Worm (Caenorhabditis elegans) whole organism, L4 larva: ENCODE data around the gene srxa-18.

Experiments
- D1046.2 ChIP-seq: fragments of 200-800 bp; sonication (Bioruptor generic); IDR thresholded peaks from 2 replicates; pipeline ENCODE4 v1.3.6; 2022; ENCODE audit warnings: missing genetic modification characterization, missing compliant biosample characterization
- F37D6.2 ChIP-seq: sonication (generic microtip); optimal IDR thresholded peaks from 2 replicates; lab custom pipeline; 2016; ENCODE audit warnings: mild to moderate bottlenecking, missing genetic modification characterization, missing compliant biosample characterization
- R02D3.7 ChIP-seq: fragments of 150-350 bp; sonication (generic microtip); optimal IDR thresholded peaks from 3 replicates; lab custom pipeline; 2014; ENCODE audit warnings: missing biosample characterization, missing genetic modification characterization
- T20F7.1 ChIP-seq: fragments of 200-800 bp; sonication (Bioruptor generic); optimal IDR thresholded peaks from 2 replicates; lab custom pipeline; 2018; ENCODE audit warnings: mild to moderate bottlenecking, missing genetic modification characterization, missing compliant biosample characterization
- T26A8.4 ChIP-seq: fragments of 200-800 bp; sonication (Bioruptor generic); IDR thresholded peaks from 2 replicates; pipeline ENCODE4 v1.3.6; 2022; ENCODE audit warnings: missing genetic modification characterization, missing compliant biosample characterization
- Y48G9A.11 ChIP-seq: fragments of 200-800 bp; sonication (Bioruptor generic); IDR thresholded peaks from 2 replicates; pipeline ENCODE4 v1.3.6; 2022; ENCODE audit warnings: missing genetic modification reagents, missing genetic modification characterization, missing compliant biosample characterization
- ZK546.5 ChIP-seq, 2 experiments: sonication (generic microtip); optimal IDR thresholded peaks; 2 replicates each; lab custom pipeline; 2017; ENCODE audit warnings: missing biosample characterization in 2 of 2, missing genetic modification characterization in 2 of 2
- ces-1 ChIP-seq: fragments of 150-350 bp; sonication (generic microtip); optimal IDR thresholded peaks from 4 replicates; lab custom pipeline; 2014; ENCODE audit warnings: missing biosample characterization, missing genetic modification reagents, missing genetic modification characterization
- cey-2 ChIP-seq: sonication (generic microtip); optimal IDR thresholded peaks from 3 replicates; lab custom pipeline; 2017; ENCODE audit warnings: missing genetic modification characterization, mild to moderate bottlenecking, missing compliant biosample characterization, antibody characterized with exemption, borderline replicate concordance; ENCODE audit not compliant: insufficient read depth
- daf-12 ChIP-seq: fragments of 150-350 bp; optimal IDR thresholded peaks from 2 replicates; lab custom pipeline; 2014; ENCODE audit warnings: missing biosample characterization, missing genetic modification reagents, missing genetic modification characterization
- daf-16 ChIP-seq, 3 experiments: sonication (generic microtip); optimal IDR thresholded peaks; 2 replicates each; lab custom pipeline; 2016 to 2017; ENCODE audit warnings: missing genetic modification characterization in 3 of 3, missing genetic modification reagents in 3 of 3, mild to moderate bottlenecking in 2 of 3, missing compliant biosample characterization in 2 of 3, missing biosample characterization in 1 of 3, moderate library complexity in 1 of 3
- dmd-6 ChIP-seq: fragments of 200-800 bp; sonication (Bioruptor generic); IDR thresholded peaks from 2 replicates; pipeline ENCODE4 v1.3.6; 2022; ENCODE audit warnings: missing genetic modification reagents, missing genetic modification characterization, missing compliant biosample characterization
- dmd-8 ChIP-seq: fragments of 200-800 bp; sonication (Bioruptor generic); IDR thresholded peaks from 2 replicates; pipeline ENCODE4 v1.3.6; 2022; ENCODE audit warnings: missing genetic modification characterization, missing compliant biosample characterization
- dve-1 ChIP-seq: sonication (generic microtip); optimal IDR thresholded peaks from 2 replicates; lab custom pipeline; 2017; ENCODE audit warnings: antibody characterized with exemption, mild to moderate bottlenecking, missing genetic modification characterization, missing compliant biosample characterization; ENCODE audit not compliant: insufficient read depth
- egl-27 ChIP-seq: sonication (generic microtip); optimal IDR thresholded peaks from 3 replicates; lab custom pipeline; 2017; ENCODE audit warnings: missing biosample characterization, missing genetic modification reagents, missing genetic modification characterization
- fos-1 ChIP-seq: fragments of 150-350 bp; optimal IDR thresholded peaks from 2 replicates; lab custom pipeline; 2014; ENCODE audit warnings: missing biosample characterization, missing genetic modification characterization
- hlh-11 ChIP-seq: fragments of 200-800 bp; sonication (Bioruptor generic); optimal IDR thresholded peaks from 2 replicates; lab custom pipeline; 2018; ENCODE audit warnings: mild to moderate bottlenecking, missing genetic modification characterization, missing compliant biosample characterization
- hlh-30 ChIP-seq: sonication (generic microtip); optimal IDR thresholded peaks from 2 replicates; lab custom pipeline; 2017; ENCODE audit warnings: antibody characterized with exemption, mild to moderate bottlenecking, missing genetic modification characterization, missing compliant biosample characterization; ENCODE audit not compliant: insufficient read depth
- hmg-1.1 ChIP-seq: fragments of 200-800 bp; sonication (Bioruptor generic); IDR thresholded peaks from 2 replicates; pipeline ENCODE4 v1.3.6; 2022; ENCODE audit warnings: missing genetic modification reagents, missing genetic modification characterization, missing compliant biosample characterization
- jun-1 ChIP-seq: fragments of 150-350 bp; optimal IDR thresholded peaks from 2 replicates; lab custom pipeline; 2014; ENCODE audit warnings: missing biosample characterization, missing genetic modification reagents, missing genetic modification characterization
- lin-13 ChIP-seq: fragments of 150-350 bp; optimal IDR thresholded peaks from 2 replicates; lab custom pipeline; 2014; ENCODE audit warnings: missing biosample characterization, missing genetic modification reagents, missing genetic modification characterization
- lin-38 ChIP-seq: fragments of 200-800 bp; sonication (Bioruptor generic); IDR thresholded peaks from 2 replicates; pipeline ENCODE4 v1.3.6; 2022; ENCODE audit warnings: missing genetic modification reagents, missing genetic modification characterization, missing compliant biosample characterization
- lin-39 ChIP-seq: fragments of 150-350 bp; optimal IDR thresholded peaks from 2 replicates; lab custom pipeline; 2014; ENCODE audit warnings: missing biosample characterization, missing genetic modification reagents, missing genetic modification characterization
- lir-3 ChIP-seq: sonication (generic microtip); optimal IDR thresholded peaks from 2 replicates; lab custom pipeline; 2016; ENCODE audit warnings: mild to moderate bottlenecking, missing genetic modification characterization, missing compliant biosample characterization
- lsy-2 ChIP-seq, 2 experiments: fragments of 150-350 bp in 1 of 2; sonication (generic microtip) in 1 of 2; optimal IDR thresholded peaks; 2 replicates each; lab custom pipeline; 2014 to 2017; ENCODE audit warnings: missing biosample characterization in 2 of 2, missing genetic modification characterization in 2 of 2
- madf-5 ChIP-seq, 2 experiments: fragments of 200-800 bp; sonication (Bioruptor generic); IDR thresholded peaks; 2 replicates each; pipeline ENCODE4 v1.3.6; 2022; ENCODE audit warnings: missing compliant biosample characterization in 2 of 2, missing genetic modification characterization in 2 of 2
- mdl-1 ChIP-seq, 2 experiments: fragments of 150-350 bp in 1 of 2; sonication (generic microtip) in 1 of 2; optimal IDR thresholded peaks; 2 replicates each; lab custom pipeline; 2014 to 2017; ENCODE audit warnings: missing biosample characterization in 2 of 2, missing genetic modification characterization in 2 of 2
- mxl-3 ChIP-seq: fragments of 200-800 bp; sonication (Bioruptor generic); optimal IDR thresholded peaks from 2 replicates; lab custom pipeline; 2018; ENCODE audit warnings: mild to moderate bottlenecking, missing genetic modification characterization, missing compliant biosample characterization
- nhr-10 ChIP-seq: fragments of 150-350 bp; optimal IDR thresholded peaks from 2 replicates; lab custom pipeline; 2014; ENCODE audit warnings: missing biosample characterization, missing genetic modification characterization
- nhr-102 ChIP-seq: sonication (generic microtip); optimal IDR thresholded peaks from 2 replicates; lab custom pipeline; 2016; ENCODE audit warnings: mild to moderate bottlenecking, missing genetic modification characterization, moderate library complexity, missing compliant biosample characterization
- nhr-11 ChIP-seq: fragments of 150-350 bp; optimal IDR thresholded peaks from 2 replicates; lab custom pipeline; 2014; ENCODE audit warnings: missing biosample characterization, missing genetic modification characterization
- nhr-237 ChIP-seq: sonication (generic microtip); optimal IDR thresholded peaks from 2 replicates; lab custom pipeline; 2017; ENCODE audit warnings: missing biosample characterization, missing genetic modification characterization
- nhr-28 ChIP-seq: fragments of 150-350 bp; optimal IDR thresholded peaks from 2 replicates; lab custom pipeline; 2014; ENCODE audit warnings: missing biosample characterization, missing genetic modification characterization
- nhr-41 ChIP-seq: fragments of 200-800 bp; sonication (Bioruptor generic); IDR thresholded peaks from 2 replicates; pipeline ENCODE4 v1.3.6; 2022; ENCODE audit warnings: missing genetic modification reagents, missing genetic modification characterization, missing compliant biosample characterization
- nhr-42 ChIP-seq: fragments of 200-800 bp; sonication (Bioruptor generic); IDR thresholded peaks from 2 replicates; pipeline ENCODE4 v1.3.6; 2022; ENCODE audit warnings: missing genetic modification characterization, missing compliant biosample characterization
- nhr-48 ChIP-seq: sonication (generic microtip); optimal IDR thresholded peaks from 2 replicates; lab custom pipeline; 2016; ENCODE audit warnings: mild to moderate bottlenecking, missing genetic modification characterization, missing compliant biosample characterization
- nhr-77 ChIP-seq: fragments of 150-350 bp; optimal IDR thresholded peaks from 2 replicates; lab custom pipeline; 2014; ENCODE audit warnings: missing biosample characterization, missing genetic modification characterization
- php-3 ChIP-seq: fragments of 200-800 bp; sonication (Bioruptor generic); IDR thresholded peaks from 2 replicates; pipeline ENCODE4 v1.3.6; 2022; ENCODE audit warnings: missing genetic modification reagents, missing genetic modification characterization, missing compliant biosample characterization
- pqm-1 ChIP-seq: sonication (generic microtip); optimal IDR thresholded peaks from 2 replicates; lab custom pipeline; 2017; ENCODE audit warnings: missing biosample characterization, missing genetic modification characterization
- saeg-2 ChIP-seq: fragments of 200-800 bp; sonication (Bioruptor generic); IDR thresholded peaks from 2 replicates; pipeline ENCODE4 v1.3.6; 2022; ENCODE audit warnings: missing genetic modification reagents, missing genetic modification characterization, missing compliant biosample characterization
- set-16 ChIP-seq: fragments of 200-800 bp; sonication (Bioruptor generic); IDR thresholded peaks from 2 replicates; pipeline ENCODE4 v1.3.6; 2022; ENCODE audit warnings: missing genetic modification reagents, missing genetic modification characterization, missing compliant biosample characterization
- skn-1 ChIP-seq: fragments of 150-350 bp; optimal IDR thresholded peaks from 2 replicates; lab custom pipeline; 2014; ENCODE audit warnings: missing biosample characterization, missing genetic modification characterization
- tag-97 ChIP-seq: fragments of 200-800 bp; sonication (Bioruptor generic); IDR thresholded peaks from 2 replicates; pipeline ENCODE4 v1.3.6; 2022; ENCODE audit warnings: missing genetic modification characterization, missing compliant biosample characterization
- tra-1 ChIP-seq: fragments of 200-800 bp; sonication (Bioruptor generic); IDR thresholded peaks from 2 replicates; pipeline ENCODE4 v1.3.6; 2022; ENCODE audit warnings: missing genetic modification reagents, missing genetic modification characterization, missing compliant biosample characterization
- unc-130 ChIP-seq: sonication (generic microtip); optimal IDR thresholded peaks from 2 replicates; lab custom pipeline; 2016; ENCODE audit warnings: missing genetic modification reagents, missing genetic modification characterization, missing compliant biosample characterization
- unc-39 ChIP-seq: sonication (generic microtip); optimal IDR thresholded peaks from 2 replicates; lab custom pipeline; 2017; ENCODE audit warnings: missing biosample characterization, missing genetic modification characterization
- unc-62 ChIP-seq, 3 experiments: fragments of 150-350 bp in 1 of 3; sonication (generic microtip); optimal IDR thresholded peaks in 2 of 3; peaks in 1 of 3; 1 replicate in 1 of 3; 2 replicates in 2 of 3; lab custom pipeline; 2014 to 2017; ENCODE audit warnings: missing biosample characterization in 3 of 3, missing genetic modification characterization in 3 of 3, missing genetic modification reagents in 3 of 3, missing genotype in 1 of 3
- vab-7 ChIP-seq: fragments of 200-800 bp; sonication (Bioruptor generic); IDR thresholded peaks from 2 replicates; pipeline ENCODE4 v1.3.6; 2022; ENCODE audit warnings: missing genetic modification reagents, missing genetic modification characterization, missing compliant biosample characterization

The srxa-18 gene

ce11 chrV:10098429-10098828, 22.4 kb downstream of the srxa-18 start, which contains the start of gene ugt-47:
ugt-47 (minus strand) TSS chrV:10098597.
- TF ChIP-seq php-3 (GFP tag; lab: Robert Waterston, UW) (0 out of 2 replicates have a peak, but pooled peaks have one; percentile 21), dmd-8 (no peak), dmd-6 (GFP tag; lab: Robert Waterston, UW) (peak; percentile 82), lir-3 (tag; lab: Kevin White, UChicago) (no peak), mxl-3 (GFP tag; lab: Kevin White, UChicago) (no peak), daf-16 (GFP tag; optimal IDR thresholded peaks at IDR 0.05; lab: Kevin White, UChicago) (peak in 1 of 2 experiments; percentile 21), daf-16 (tag; optimal IDR thresholded peaks at IDR 0.05; lab: Kevin White, UChicago) (peak; percentile 58), hlh-11 (tag; lab: Kevin White, UChicago) (peak; percentile 51), lsy-2 (tag; optimal IDR thresholded peaks at IDR 0.05; lab: Kevin White, UChicago) (no peak), ZK546.5 (tag; optimal IDR thresholded peaks at IDR 0.05; lab: Kevin White, UChicago) (no peak), nhr-28 (tag; lab: Kevin White, UChicago) (peak; percentile 78), T26A8.4 (GFP tag; lab: Robert Waterston, UW) (no peak), dve-1 (peak; percentile 56), nhr-48 (peak; percentile 48), lin-39 (tag; lab: Kevin White, UChicago) (no peak), unc-62 (GFP tag; optimal IDR thresholded peaks at IDR 0.05 in 1 of 2; lab: Kevin White, UChicago) (peak in 1 of 2 experiments; percentile 14), unc-62 (tag; optimal IDR thresholded peaks at IDR 0.05; lab: Kevin White, UChicago) (no peak)

ce11 chrV:10096932-10097331, 23.9 kb downstream of the srxa-18 start:
- TF ChIP-seq nhr-41 (GFP tag; lab: Robert Waterston, UW), result no peak
- TF ChIP-seq tag-97, result no peak
- TF ChIP-seq madf-5 (GFP tag; IDR thresholded peaks at IDR 0.05; lab: Robert Waterston, UW), result no peak
- no peak for TF ChIP-seq unc-130
- no peak for TF ChIP-seq lin-38
- no peak for TF ChIP-seq hmg-1.1 (GFP tag; lab: Robert Waterston, UW)
- TF ChIP-seq set-16 (GFP tag; lab: Robert Waterston, UW), result no peak
- TF ChIP-seq D1046.2, result no peak
- TF ChIP-seq nhr-28 (tag; lab: Kevin White, UChicago), result peak; percentile 80
- no peak for TF ChIP-seq jun-1 (tag; lab: Kevin White, UChicago)
- no peak for TF ChIP-seq mdl-1 (tag; optimal IDR thresholded peaks at IDR 0.05; lab: Kevin White, UChicago)
- no peak for TF ChIP-seq daf-12
- no peak for TF ChIP-seq fos-1 (tag; lab: Kevin White, UChicago)
- no peak for TF ChIP-seq vab-7 (GFP tag; lab: Robert Waterston, UW)
- TF ChIP-seq hlh-30 (tag; lab: Kevin White, UChicago), result no peak
- TF ChIP-seq lin-13 (GFP tag; lab: Kevin White, UChicago), result no peak
- no peak for TF ChIP-seq R02D3.7 (tag; lab: Kevin White, UChicago)
- TF ChIP-seq nhr-102 (tag; lab: Kevin White, UChicago), result no peak
- no peak for TF ChIP-seq nhr-42
- no peak for TF ChIP-seq lin-39 (tag; lab: Kevin White, UChicago)
- TF ChIP-seq unc-39 (tag; lab: Kevin White, UChicago), result no peak
- no peak for TF ChIP-seq cey-2 (tag; lab: Kevin White, UChicago)
- no peak for TF ChIP-seq nhr-10
- TF ChIP-seq lsy-2 (tag; optimal IDR thresholded peaks at IDR 0.05; lab: Kevin White, UChicago), result no peak
- TF ChIP-seq nhr-11 (tag; lab: Kevin White, UChicago), result no peak
- no peak for TF ChIP-seq skn-1
- no peak for TF ChIP-seq tra-1 (GFP tag; lab: Robert Waterston, UW)
- TF ChIP-seq egl-27 (tag; lab: Kevin White, UChicago), result no peak
- peak; percentile 13 for TF ChIP-seq hlh-11 (tag; lab: Kevin White, UChicago)
- no peak for TF ChIP-seq nhr-237
- no peak for TF ChIP-seq lir-3 (tag; lab: Kevin White, UChicago)
- peak; percentile 50 for TF ChIP-seq nhr-77
- peak; percentile 86 for TF ChIP-seq pqm-1 (tag; lab: Kevin White, UChicago)
- TF ChIP-seq Y48G9A.11, result no peak
- TF ChIP-seq dve-1, result peak; percentile 52
- no peak for TF ChIP-seq nhr-48
- no peak for TF ChIP-seq mxl-3 (GFP tag; lab: Kevin White, UChicago)
- TF ChIP-seq T20F7.1 (GFP tag; lab: Kevin White, UChicago), result no peak
- no peak for TF ChIP-seq ces-1 (GFP tag; lab: Kevin White, UChicago)
- no peak for TF ChIP-seq F37D6.2 (tag; lab: Kevin White, UChicago)
- no peak for TF ChIP-seq saeg-2
